Worm (Caenorhabditis elegans): ENCODE results near the gene ceh-54.

Gene ceh-54

DNA sequence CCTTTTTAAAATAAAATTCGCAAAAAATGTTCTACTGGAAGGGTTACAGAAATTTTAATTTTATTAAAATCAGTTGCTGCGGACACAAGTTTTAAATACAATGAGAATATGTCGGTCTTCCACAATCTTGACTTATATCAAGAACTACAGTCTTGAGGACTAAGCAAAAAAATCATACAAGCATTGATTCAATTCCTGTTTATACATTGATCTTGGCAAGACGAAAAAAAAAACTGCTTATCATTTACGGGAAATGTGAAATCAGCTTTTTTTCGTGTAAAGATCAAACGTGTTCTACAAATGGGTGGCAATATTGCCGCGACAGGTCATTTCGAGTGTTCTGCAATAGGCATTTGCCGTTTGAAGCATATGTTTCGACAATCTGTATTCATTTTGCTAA is 9.3 kb downstream of the ceh-54 start, which contains the start of gene T13C5.2:
Gene T13C5.2 (plus strand): TSS at position 301 of the 400 bp plus-strand sequence.
- TF ChIP-seq ztf-4 (tag; optimal IDR thresholded peaks at IDR 0.05) (no peak), sma-9 (GFP tag; optimal IDR thresholded peaks at IDR 0.05) (no peak), sma-9 (tag; optimal IDR thresholded peaks at IDR 0.05) (no peak), elt-3 (tag; optimal IDR thresholded peaks at IDR 0.05) (no peak), nhr-25 (tag; optimal IDR thresholded peaks at IDR 0.05) (no peak), peb-1 (tag; optimal IDR thresholded peaks at IDR 0.05) (no peak)

DNA sequence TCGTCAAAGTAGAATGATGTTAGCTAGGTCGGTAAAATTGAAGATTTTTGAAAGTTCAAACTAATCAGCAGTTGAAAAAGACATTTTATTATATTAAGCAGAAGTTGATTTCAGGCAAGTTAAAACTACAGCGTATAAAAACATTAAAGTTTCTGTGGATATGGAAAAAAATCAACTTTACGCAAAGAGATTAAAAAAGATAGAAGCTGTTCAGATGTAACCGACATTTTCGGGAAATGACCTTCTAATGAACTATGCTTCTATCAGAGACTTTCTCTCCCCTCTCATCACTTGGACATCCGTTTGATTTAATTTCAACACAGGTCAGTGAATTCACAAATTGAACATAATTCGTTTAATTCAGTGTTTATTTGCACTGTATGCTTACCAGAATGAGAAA is 13.7 kb downstream of the ceh-54 start, which contains the start of gene T13C5.7:
Gene T13C5.7 (plus strand): TSS at position 301 of the 400 bp plus-strand sequence.
- no peak for TF ChIP-seq ztf-11 (tag; optimal IDR thresholded peaks at IDR 0.05)
- no peak for TF ChIP-seq ama-1 (optimal IDR thresholded peaks at IDR 0.05)
- TF ChIP-seq egl-27 (tag; optimal IDR thresholded peaks at IDR 0.05), result no peak
- TF ChIP-seq lin-39 (tag; optimal IDR thresholded peaks at IDR 0.05), result no peak

DNA sequence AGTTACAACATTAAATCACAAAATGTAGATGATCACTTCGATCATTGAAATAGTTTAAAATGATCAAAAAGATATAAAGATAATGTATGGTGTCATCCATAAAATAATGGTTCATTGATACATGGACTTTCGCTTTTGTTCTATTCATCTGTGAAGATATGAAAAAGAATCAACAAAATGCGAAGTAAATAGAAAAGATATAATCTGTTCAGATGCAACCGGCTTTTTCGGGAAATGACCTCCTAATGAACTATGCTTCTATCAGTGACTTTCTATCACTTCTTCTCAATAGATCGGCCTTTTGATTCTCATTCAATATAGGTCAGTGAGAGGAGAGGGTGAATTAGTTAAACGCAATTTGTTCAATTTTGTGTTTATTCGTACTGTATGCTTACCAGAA is 15.1 kb downstream of the ceh-54 start:
- TF ChIP-seq nhr-21 (tag; optimal IDR thresholded peaks at IDR 0.05) (peak; percentile 69), elt-3 (tag; optimal IDR thresholded peaks at IDR 0.05) (no peak), mdl-1 (tag; optimal IDR thresholded peaks at IDR 0.05) (no peak), blmp-1 (tag; optimal IDR thresholded peaks at IDR 0.05; ENCODE audit: insufficient read depth) (peak; percentile 46), dmd-4 (tag; optimal IDR thresholded peaks at IDR 0.05) (no peak), aly-2 (tag; optimal IDR thresholded peaks at IDR 0.05) (no peak)

DNA sequence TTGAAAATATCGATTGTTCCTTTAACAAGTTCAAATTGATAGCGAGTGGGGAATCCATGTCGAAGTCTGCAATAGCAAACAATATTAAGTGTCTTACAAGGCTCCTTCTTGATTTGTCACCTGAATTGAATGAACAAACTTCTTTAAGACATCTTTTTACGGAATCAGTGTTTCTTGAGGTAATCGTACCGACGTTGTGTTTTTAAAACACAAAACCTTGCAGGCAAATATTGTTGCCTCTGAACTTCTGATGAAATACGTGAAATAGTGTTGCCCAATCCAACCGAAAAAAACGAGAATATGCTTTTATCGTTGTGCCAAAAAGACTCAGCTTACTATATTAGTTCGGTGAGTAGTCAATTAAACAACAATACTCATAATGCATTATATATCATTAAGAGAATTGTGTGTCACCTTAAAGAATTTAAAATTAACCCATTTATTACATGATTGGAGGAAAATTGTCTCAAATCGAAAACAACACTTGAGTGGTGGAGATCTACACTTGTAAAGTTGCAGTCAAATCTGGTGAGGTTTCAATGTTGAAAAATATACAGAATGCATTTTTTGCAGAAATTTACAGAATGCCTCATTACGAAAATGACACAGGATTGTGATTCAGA is 16.0 kb downstream of the ceh-54 start, which contains the start of the genes T25B2.4 and T13C5.3:
Gene T25B2.4 (plus strand): TSS at position 301 of the 623 bp plus-strand sequence.
Gene T13C5.3 (plus strand): TSS at position 573 of the 623 bp plus-strand sequence.
- TF ChIP-seq mab-5 (tag; optimal IDR thresholded peaks at IDR 0.05) (no peak), Y55F3AM.14 (GFP tag; optimal IDR thresholded peaks at IDR 0.05) (no peak)

DNA sequence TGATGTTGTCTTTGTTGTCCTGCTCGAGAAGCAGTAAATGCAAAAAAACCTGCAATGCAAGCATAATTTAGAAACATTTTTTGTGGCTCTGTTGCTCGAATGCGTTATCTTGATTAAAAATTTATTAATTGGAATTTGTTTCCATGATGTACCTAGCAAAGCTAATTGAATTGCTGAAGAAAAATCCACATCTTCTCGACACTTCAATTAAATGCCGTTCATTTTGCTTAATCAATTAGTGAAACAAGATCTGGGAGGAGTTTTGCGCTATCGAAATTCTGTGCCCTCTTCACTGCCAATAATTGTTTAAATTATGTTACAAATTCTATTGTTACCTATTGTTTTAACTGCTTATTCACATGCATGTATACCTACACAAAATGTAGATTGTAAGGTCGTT is 18.2 kb downstream of the ceh-54 start, which contains the start of gene T25B2.3:
Gene T25B2.3 (plus strand): TSS at position 301 of the 400 bp plus-strand sequence.
- TF ChIP-seq nhr-25 (tag; optimal IDR thresholded peaks at IDR 0.05), result no peak
- no peak for TF ChIP-seq unc-55 (GFP tag; optimal IDR thresholded peaks at IDR 0.05)
- no peak for TF ChIP-seq nhr-10 (tag; optimal IDR thresholded peaks at IDR 0.05)

DNA sequence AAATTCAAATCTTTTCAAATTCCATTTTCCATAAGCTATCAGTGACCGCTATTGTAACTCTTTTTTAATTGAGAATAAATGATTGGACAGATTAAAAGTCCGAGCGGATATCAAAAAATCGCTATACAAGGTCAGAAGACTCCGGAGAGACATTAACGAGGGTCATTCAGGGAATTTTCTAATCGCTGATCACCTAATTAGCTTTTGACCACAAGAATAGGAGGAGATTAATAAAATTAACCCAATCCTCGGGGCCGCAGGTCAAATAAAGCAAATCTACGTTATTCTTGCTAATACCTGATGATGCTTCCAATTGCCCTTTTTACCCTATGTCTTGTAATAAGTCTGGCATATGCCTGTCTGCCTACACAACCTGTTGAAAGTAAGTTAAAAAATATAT is 20.4 kb downstream of the ceh-54 start, which contains the start of gene T25B2.1:
Gene T25B2.1 (plus strand): TSS at position 301 of the 400 bp plus-strand sequence.
- TF ChIP-seq ama-1 (optimal IDR thresholded peaks at IDR 0.05) (no peak), snpc-4 (tag; optimal IDR thresholded peaks at IDR 0.05) (no peak), ztf-4 (tag; optimal IDR thresholded peaks at IDR 0.05) (no peak), fos-1 (tag; optimal IDR thresholded peaks at IDR 0.05) (no peak), mdl-1 (tag; optimal IDR thresholded peaks at IDR 0.05) (no peak), ztf-11 (tag; optimal IDR thresholded peaks at IDR 0.05) (no peak), mbf-1 (tag; optimal IDR thresholded peaks at IDR 0.05) (no peak)

DNA sequence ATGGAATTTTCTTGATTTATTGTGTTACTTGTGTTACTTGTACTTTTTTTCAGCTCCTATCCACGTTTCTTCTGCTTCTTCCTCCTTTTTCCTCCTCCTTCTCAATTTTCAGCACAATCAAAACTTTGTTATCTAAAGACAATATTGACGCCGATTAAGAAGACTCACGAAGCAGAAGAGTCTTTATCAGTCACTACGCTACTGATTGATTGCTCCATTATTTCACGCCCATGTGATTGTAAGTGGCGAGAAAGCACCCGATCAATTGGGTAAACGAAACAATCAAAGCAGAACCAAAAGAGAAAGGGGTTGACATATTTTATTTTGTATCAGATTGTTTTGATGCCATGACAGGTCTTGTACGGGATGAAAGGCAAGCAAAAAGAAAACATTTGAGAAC is 24.8 kb downstream of the ceh-54 start, which contains the start of gene T25B2.2:
Gene T25B2.2 (plus strand): TSS at position 392 of the 400 bp plus-strand sequence.
- TF ChIP-seq fos-1 (tag; optimal IDR thresholded peaks at IDR 0.05) (peak; percentile 65), nhr-77 (tag; optimal IDR thresholded peaks at IDR 0.05) (no peak)

DNA sequence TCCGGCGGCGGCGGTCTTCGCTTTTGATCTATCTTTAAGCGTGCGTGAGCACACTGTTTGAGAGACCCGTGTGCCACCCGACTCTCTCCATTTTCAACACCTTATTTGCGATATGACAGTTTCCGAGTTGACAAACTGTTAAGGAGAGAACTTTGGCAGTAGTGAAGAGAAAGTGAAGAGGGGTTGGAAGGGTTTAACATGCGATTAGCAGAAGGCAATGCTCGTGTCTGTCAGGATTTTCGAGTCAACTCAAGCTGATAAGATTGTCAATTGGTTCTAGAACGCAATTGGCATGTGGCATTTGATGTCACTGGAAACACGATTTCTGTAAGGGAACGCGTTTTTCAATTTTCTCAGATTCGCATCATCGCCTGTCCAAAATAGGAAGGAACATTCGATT is 26.7 kb downstream of the ceh-54 start:
- no peak for TF ChIP-seq nhr-6 (tag; optimal IDR thresholded peaks at IDR 0.05)
- TF ChIP-seq blmp-1 (tag; optimal IDR thresholded peaks at IDR 0.05; ENCODE audit: insufficient read depth), result no peak
- TF ChIP-seq lin-13 (GFP tag; optimal IDR thresholded peaks at IDR 0.05), result no peak
- no peak for TF ChIP-seq unc-62 (GFP tag; optimal IDR thresholded peaks at IDR 0.05)
- no peak for TF ChIP-seq ztf-11 (tag; optimal IDR thresholded peaks at IDR 0.05)
- TF ChIP-seq F13H6.1 (tag; optimal IDR thresholded peaks at IDR 0.05), result no peak

All from whole organism, L2 larva.